Worm (Caenorhabditis elegans): ENCODE results near the gene xdh-1.
"Not testable (repeated sequence)": the region's sequence is repeated elsewhere in the genome, so short reads cannot be mapped to it uniquely, and the experiment has no call there.

The xdh-1 gene

ce11 chrIV:14377850-14378249, 34.8 kb downstream of the xdh-1 start:
- TF ChIP-seq dmd-4 (tag; optimal IDR thresholded peaks at IDR 0.05) (no peak), nhr-11 (tag; optimal IDR thresholded peaks at IDR 0.05) (no peak), mbf-1 (tag; optimal IDR thresholded peaks at IDR 0.05) (no peak), nhr-6 (tag; optimal IDR thresholded peaks at IDR 0.05) (no peak), ama-1 (optimal IDR thresholded peaks at IDR 0.05) (no peak), nhr-25 (tag; optimal IDR thresholded peaks at IDR 0.05) (no peak), alr-1 (tag; optimal IDR thresholded peaks at IDR 0.05) (no peak), R02D3.7 (tag; optimal IDR thresholded peaks at IDR 0.05) (no peak)

DNA sequence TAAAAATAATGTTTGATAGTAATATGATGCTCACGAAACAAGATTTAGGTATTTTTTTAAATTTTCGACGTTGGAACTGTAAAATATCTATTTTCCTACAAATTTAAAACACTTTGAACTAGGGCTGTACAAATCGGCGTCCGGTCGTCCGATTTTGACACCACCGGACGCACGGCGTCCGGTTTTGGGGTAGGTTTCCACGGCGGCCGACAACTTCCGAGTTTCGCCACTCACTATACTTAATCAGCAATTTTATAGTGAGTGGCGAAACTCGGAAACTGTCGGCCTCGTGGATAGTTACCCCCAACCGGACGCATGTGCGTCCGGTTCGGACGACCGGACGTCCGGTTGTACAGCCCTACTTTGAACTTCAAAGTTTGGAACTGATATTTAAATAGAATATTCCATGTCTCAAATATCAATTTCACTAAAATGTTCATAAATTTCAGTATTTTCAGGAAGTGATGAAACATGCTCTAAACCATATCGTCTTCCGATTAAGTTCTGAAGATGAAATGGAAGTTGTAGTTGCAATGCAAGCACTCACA, 35.4 kb downstream of the xdh-1 start:
- no peak for TF ChIP-seq mab-5 (tag; optimal IDR thresholded peaks at IDR 0.05)
- no peak for TF ChIP-seq egl-27 (tag; optimal IDR thresholded peaks at IDR 0.05)
- TF ChIP-seq blmp-1 (tag; optimal IDR thresholded peaks at IDR 0.05; ENCODE audit: insufficient read depth), result no peak
- no peak for TF ChIP-seq R02D3.7 (tag; optimal IDR thresholded peaks at IDR 0.05)
- no peak for TF ChIP-seq sma-9 (GFP tag; optimal IDR thresholded peaks at IDR 0.05)
- TF ChIP-seq sma-9 (tag; optimal IDR thresholded peaks at IDR 0.05), result no peak
- no peak for TF ChIP-seq nhr-12 (tag; optimal IDR thresholded peaks at IDR 0.05)
- TF ChIP-seq gmeb-1 (tag; optimal IDR thresholded peaks at IDR 0.05), result no peak
- no peak for TF ChIP-seq snpc-4 (tag; optimal IDR thresholded peaks at IDR 0.05)
- TF ChIP-seq ama-1 (optimal IDR thresholded peaks at IDR 0.05), result no peak
- no peak for TF ChIP-seq ZK546.5 (tag; optimal IDR thresholded peaks at IDR 0.05)

DNA sequence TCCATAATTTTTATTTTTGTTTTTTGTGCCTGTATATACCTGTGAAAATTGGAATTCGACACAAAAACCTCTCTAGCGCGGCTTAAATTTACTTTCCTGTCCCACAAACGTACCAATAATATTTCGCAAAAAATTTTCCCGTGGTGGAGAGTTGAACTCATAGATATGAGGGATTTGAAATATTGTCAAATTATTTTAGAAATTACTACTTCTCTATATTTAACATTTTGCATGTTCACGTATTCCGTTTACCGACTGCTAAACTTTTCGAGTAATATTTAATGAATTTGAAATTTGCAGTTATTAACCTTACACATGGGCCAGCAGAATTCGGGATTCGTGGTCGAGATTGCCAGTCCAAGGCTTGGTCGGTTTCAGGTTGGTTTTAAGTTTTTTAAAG, 38.9 kb downstream of the xdh-1 start, which contains the start of gene Y67A10A.7:
Gene Y67A10A.7, plus strand, starts transcription at position 301 of the 400 bp plus-strand sequence.
- not testable (repeated sequence) for TF ChIP-seq Y55F3AM.14 (GFP tag; optimal IDR thresholded peaks at IDR 0.05); ceh-16 (tag; optimal IDR thresholded peaks at IDR 0.05); ztf-1 (GFP tag; conservative IDR thresholded peaks at IDR 0.05)

DNA sequence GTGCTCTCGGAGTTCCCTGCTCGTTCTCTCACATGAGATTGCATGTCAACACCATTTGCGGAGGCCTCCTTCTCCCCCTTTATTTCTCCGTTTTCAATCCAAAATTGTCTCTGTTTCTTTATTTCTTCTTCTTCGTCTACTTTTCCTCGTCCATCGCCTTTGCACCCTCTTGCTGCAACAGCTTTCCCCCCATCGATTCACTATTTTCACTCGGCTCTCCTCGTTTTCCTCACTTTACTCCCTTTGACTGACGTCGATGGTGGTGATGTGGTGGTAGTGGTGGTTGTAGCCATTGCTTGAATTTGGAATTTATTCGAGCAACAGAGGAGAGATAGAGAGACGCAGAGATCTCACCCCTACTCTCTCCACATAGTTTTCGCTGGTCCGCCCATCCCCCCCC, 41.1 kb downstream of the xdh-1 start:
- TF ChIP-seq egl-27 (tag; optimal IDR thresholded peaks at IDR 0.05) (peak; percentile 43), peb-1 (tag; optimal IDR thresholded peaks at IDR 0.05) (no peak), mbf-1 (tag; optimal IDR thresholded peaks at IDR 0.05) (no peak), ztf-1 (GFP tag; conservative IDR thresholded peaks at IDR 0.05) (no peak), ztf-4 (tag; optimal IDR thresholded peaks at IDR 0.05) (no peak), lsy-2 (tag; optimal IDR thresholded peaks at IDR 0.05) (peak in 1 of 2 experiments; percentile 62), mab-5 (tag; optimal IDR thresholded peaks at IDR 0.05) (peak; percentile 53), C34F6.9 (tag; optimal IDR thresholded peaks at IDR 0.05) (peak; percentile 79), R02D3.7 (tag; optimal IDR thresholded peaks at IDR 0.05) (no peak), lin-11 (tag; optimal IDR thresholded peaks at IDR 0.05) (peak; percentile 61), Y55F3AM.14 (GFP tag; optimal IDR thresholded peaks at IDR 0.05) (peak; percentile 63), unc-55 (GFP tag; optimal IDR thresholded peaks at IDR 0.05) (peak; percentile 83), unc-39 (tag; optimal IDR thresholded peaks at IDR 0.05) (no peak), ceh-16 (tag; optimal IDR thresholded peaks at IDR 0.05) (no peak), lin-13 (GFP tag; optimal IDR thresholded peaks at IDR 0.05) (peak; percentile 17), fos-1 (tag; optimal IDR thresholded peaks at IDR 0.05) (no peak), F13H6.1 (tag; optimal IDR thresholded peaks at IDR 0.05) (peak; percentile 73), skn-1 (tag; optimal IDR thresholded peaks at IDR 0.05) (no peak), sma-9 (GFP tag; optimal IDR thresholded peaks at IDR 0.05) (peak; percentile 4), sma-9 (tag; optimal IDR thresholded peaks at IDR 0.05) (no peak), alr-1 (tag; optimal IDR thresholded peaks at IDR 0.05) (no peak), sma-3 (GFP tag; optimal IDR thresholded peaks at IDR 0.05) (no peak), crh-2 (tag; optimal IDR thresholded peaks at IDR 0.05) (peak; percentile 68), ama-1 (optimal IDR thresholded peaks at IDR 0.05) (no peak), mdl-1 (tag; optimal IDR thresholded peaks at IDR 0.05) (peak in 1 of 2 experiments; percentile 32), zag-1 (tag; optimal IDR thresholded peaks at IDR 0.05) (peak; percentile 92), nhr-129 (tag; optimal IDR thresholded peaks at IDR 0.05) (peak; percentile 93)

Measured in whole organism, L2 larva.